Worm (Caenorhabditis elegans): ENCODE measurements around the gene C05B5.11.

Gene C05B5.11

DNA sequence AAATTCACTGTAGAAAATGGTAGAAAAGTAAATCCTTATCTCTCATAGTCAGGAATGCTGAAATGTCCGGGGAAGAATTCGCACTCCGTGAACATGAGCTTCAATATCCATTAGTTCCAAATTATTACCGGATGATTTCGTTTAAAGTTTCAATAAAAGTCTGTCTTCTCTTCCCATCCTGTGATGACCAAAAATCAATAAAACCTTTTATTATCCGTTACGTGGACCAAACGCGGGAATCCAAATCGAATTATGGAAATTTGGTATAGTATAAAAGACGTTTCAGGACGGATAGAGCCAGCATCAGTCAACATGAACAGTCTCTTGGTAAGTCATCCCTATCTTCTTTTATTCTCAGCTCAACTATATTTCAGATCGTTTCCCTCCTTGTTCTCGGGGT is at the start of gene C05B5.11:
C05B5.11 (plus strand) TSS at position 301 of the 400 bp plus-strand sequence.
- TF ChIP-seq tab-1 (GFP tag; IDR thresholded peaks at IDR 0.05) (no peak), T22C8.4 (GFP tag; IDR thresholded peaks at IDR 0.05) (no peak), flt-1 (GFP tag; IDR thresholded peaks at IDR 0.05) (no peak)

DNA sequence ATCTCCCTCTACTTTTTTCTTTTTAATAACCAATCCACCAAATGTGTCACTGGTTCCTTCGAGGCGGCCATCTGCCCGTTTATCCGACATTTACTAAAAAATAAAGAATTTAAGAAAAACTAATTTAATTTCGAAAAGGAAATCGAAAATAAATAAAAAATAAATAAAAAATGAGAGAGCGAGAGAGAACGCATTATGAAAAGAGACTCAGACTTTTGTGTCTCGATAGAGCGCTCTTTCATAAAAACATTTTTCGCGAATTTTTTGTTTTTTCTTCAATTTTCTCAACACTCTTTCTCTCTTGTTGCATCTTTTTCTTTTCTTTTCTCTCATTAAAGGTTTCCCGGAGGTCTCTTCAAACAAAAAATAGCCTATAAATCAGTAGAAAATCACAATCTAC is 48.2 kb upstream of the C05B5.11 start, which contains the start of gene mog-1:
mog-1 (minus strand) TSS at position 93 of the 400 bp plus-strand sequence.
- TF ChIP-seq cog-1 (tag; optimal IDR thresholded peaks at IDR 0.05) (no peak), T22C8.4 (GFP tag; IDR thresholded peaks at IDR 0.05) (no peak), klf-2 (GFP tag; conservative IDR thresholded peaks at IDR 0.05) (no peak), med-1 (GFP tag; optimal IDR thresholded peaks at IDR 0.05; ENCODE audit: insufficient read depth) (no peak), ztf-29 (GFP tag; IDR thresholded peaks at IDR 0.05) (no peak), flt-1 (GFP tag; IDR thresholded peaks at IDR 0.05) (no peak), ztf-23 (GFP tag; IDR thresholded peaks at IDR 0.05) (no peak), ref-1 (GFP tag; conservative IDR thresholded peaks at IDR 0.05) (no peak), tab-1 (GFP tag; IDR thresholded peaks at IDR 0.05) (no peak)

DNA sequence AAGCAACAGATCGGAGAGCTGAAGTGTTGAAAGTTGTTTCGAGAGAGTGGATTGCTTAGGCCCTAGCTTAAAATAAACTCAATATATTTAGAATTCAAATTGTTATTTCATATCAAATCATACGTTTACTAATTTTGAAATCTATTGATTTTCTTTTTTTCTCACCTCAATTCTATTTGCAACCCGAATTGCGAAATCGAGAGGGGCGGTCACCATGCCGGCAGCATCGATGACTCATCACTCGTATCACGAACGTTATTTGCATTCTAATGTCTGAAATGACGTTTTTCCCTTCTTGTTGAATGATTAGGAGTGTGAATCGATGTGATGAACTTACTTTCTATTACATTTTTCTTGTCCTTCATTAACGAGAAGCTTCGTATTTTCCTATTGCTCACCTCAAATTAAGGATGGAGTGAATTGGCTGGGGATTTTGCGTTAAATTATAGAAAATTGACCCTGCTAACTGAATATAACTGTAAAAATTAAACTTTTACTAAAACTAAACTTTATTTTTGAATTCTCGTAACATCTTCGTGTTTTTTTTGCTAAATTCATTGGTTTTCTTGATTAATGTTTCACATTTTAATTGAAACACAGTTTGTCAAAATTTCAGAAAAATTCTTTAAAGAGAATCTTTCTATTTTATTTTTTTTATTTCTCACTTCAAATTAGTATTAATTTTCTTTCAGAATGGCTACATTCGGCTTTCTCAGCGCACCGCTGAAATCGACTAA is 47.5 kb upstream of the C05B5.11 start, which contains the start of gene alx-1:
alx-1 (plus strand) TSS at position 687 of the 737 bp plus-strand sequence.
- TF ChIP-seq med-1 (GFP tag; optimal IDR thresholded peaks at IDR 0.05; ENCODE audit: insufficient read depth) = no peak

DNA sequence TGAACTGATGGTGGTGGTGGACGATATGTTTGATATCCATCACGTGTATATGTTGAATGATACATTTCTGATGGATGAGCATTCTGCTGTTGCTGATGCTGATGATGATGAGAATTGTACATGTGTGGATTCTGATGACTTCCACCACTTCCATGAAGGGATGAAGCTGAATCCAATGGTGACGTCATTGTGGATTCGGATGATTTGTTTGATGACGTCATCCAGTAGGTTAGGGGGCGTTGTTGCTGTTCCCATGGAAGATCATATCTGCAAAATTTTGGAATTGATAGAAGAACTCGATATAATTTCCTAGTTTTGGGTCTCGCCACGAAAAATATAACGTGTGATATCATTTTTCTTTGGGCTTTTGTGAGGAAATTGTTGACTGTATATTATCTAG is 40.9 kb upstream of the C05B5.11 start:
- TF ChIP-seq ref-1 (GFP tag; conservative IDR thresholded peaks at IDR 0.05) (no peak), ztf-29 (GFP tag; IDR thresholded peaks at IDR 0.05) (no peak), ztf-23 (GFP tag; IDR thresholded peaks at IDR 0.05) (no peak), klf-2 (GFP tag; conservative IDR thresholded peaks at IDR 0.05) (no peak), med-1 (GFP tag; optimal IDR thresholded peaks at IDR 0.05; ENCODE audit: insufficient read depth) (no peak), flt-1 (GFP tag; IDR thresholded peaks at IDR 0.05) (no peak), cog-1 (tag; optimal IDR thresholded peaks at IDR 0.05) (no peak), T22C8.4 (GFP tag; IDR thresholded peaks at IDR 0.05) (no peak), tab-1 (GFP tag; IDR thresholded peaks at IDR 0.05) (no peak)

DNA sequence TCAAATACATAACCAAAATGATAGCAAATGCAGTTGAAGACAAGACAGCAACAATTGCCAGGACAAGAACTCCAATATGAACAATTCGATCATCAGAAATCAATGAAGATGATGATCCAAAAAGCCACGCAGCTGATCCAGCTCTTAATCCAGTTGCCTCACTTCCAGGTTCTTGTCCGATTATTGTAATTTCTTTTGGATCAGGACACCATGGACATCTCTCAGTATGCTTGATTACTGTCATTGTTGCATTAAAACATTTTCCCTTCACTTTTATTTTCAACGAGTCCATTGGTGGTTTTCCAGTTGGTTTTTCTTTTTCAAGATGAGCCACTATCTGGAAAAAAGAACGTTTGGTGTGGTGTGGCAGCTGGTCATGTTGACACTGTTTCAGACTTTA is 39.9 kb upstream of the C05B5.11 start:
- no peak for TF ChIP-seq ztf-29 (GFP tag; IDR thresholded peaks at IDR 0.05)
- no peak for TF ChIP-seq cog-1 (tag; optimal IDR thresholded peaks at IDR 0.05)
- TF ChIP-seq tab-1 (GFP tag; IDR thresholded peaks at IDR 0.05) = no peak
- TF ChIP-seq ztf-23 (GFP tag; IDR thresholded peaks at IDR 0.05) = no peak
- TF ChIP-seq T22C8.4 (GFP tag; IDR thresholded peaks at IDR 0.05) = no peak
- no peak for TF ChIP-seq klf-2 (GFP tag; conservative IDR thresholded peaks at IDR 0.05)
- TF ChIP-seq med-1 (GFP tag; optimal IDR thresholded peaks at IDR 0.05; ENCODE audit: insufficient read depth) = no peak
- TF ChIP-seq flt-1 (GFP tag; IDR thresholded peaks at IDR 0.05) = no peak
- TF ChIP-seq ref-1 (GFP tag; conservative IDR thresholded peaks at IDR 0.05) = no peak

DNA sequence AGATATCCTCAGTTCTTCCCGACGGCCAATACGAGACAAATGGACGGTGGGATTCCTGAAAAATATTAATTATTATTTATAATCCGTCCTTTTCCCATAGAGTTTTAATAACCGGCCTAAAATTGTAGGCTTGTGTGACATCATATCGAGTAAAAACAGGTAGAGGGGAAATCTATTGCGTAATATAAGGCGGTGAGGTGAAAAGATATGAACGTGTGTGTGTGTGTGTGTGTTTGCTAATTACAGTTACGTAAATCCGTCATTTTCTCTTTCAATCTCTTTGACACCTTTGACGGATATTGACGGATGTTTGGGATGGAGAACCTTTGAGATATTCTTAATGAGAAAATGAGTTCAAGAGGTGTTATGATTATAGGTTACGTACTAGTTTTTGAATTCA is 38.9 kb upstream of the C05B5.11 start:
- 0 out of 2 replicates have a peak, but pooled peaks have one; percentile 36 for TF ChIP-seq ref-1 (GFP tag; conservative IDR thresholded peaks at IDR 0.05)
- TF ChIP-seq tab-1 (GFP tag; IDR thresholded peaks at IDR 0.05) = no peak

DNA sequence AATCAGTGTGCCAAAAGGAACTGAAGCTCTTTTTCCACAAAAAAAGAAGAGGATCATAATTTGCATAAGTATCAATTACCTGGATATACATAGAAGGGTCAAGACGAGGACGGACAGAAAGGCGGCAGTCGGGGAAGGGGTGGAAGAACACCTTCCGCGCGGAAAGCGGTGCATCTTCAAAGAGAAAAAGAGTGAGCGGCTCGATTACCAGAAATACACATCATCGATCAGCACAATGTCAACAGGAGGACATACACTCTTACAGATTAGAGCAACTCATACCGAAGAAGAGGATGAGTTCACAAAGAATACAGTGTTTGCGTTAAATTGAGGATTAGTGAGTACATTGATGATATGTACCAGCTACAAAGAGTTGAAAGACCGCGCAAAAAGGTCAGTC is 34.9 kb upstream of the C05B5.11 start:
- TF ChIP-seq med-1 (GFP tag; optimal IDR thresholded peaks at IDR 0.05; ENCODE audit: insufficient read depth) (no peak), cog-1 (tag; optimal IDR thresholded peaks at IDR 0.05) (no peak)

DNA sequence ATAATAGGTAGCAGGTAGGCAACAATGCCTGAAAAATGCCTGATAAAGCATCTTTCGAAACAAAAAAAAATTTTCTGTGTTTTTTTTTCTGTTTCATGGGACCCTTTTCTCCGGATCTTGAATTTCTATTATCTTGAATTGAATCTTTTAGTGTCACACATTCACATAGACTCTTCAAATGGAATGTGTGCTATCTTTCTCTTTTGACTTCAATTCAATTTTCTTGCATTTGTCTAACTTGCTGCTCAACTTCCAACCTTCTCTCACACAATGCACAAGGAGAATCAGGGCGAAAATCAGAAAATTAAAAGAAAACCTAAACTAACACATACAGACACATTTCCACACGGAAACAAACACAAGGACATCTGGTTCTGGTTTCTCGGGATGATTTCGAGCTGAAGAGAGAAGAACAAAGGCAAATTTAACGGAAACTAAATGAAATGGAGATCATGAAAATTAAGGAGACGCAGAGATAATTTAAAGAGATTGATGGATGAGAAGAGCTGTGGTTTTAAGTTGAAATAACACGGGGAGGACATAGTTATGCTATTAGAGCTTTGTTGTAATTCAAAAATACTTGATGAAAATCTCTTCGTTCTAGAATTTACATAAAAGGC is 32.0 kb upstream of the C05B5.11 start:
- no peak for TF ChIP-seq ref-1 (GFP tag; conservative IDR thresholded peaks at IDR 0.05)
- no peak for TF ChIP-seq tab-1 (GFP tag; IDR thresholded peaks at IDR 0.05)
- TF ChIP-seq flt-1 (GFP tag; IDR thresholded peaks at IDR 0.05) = no peak
- no peak for TF ChIP-seq T22C8.4 (GFP tag; IDR thresholded peaks at IDR 0.05)
- no peak for TF ChIP-seq ztf-23 (GFP tag; IDR thresholded peaks at IDR 0.05)
- no peak for TF ChIP-seq klf-2 (GFP tag; conservative IDR thresholded peaks at IDR 0.05)
- TF ChIP-seq ztf-29 (GFP tag; IDR thresholded peaks at IDR 0.05) = no peak
- no peak for TF ChIP-seq med-1 (GFP tag; optimal IDR thresholded peaks at IDR 0.05; ENCODE audit: insufficient read depth)
- TF ChIP-seq cog-1 (tag; optimal IDR thresholded peaks at IDR 0.05) = no peak

DNA sequence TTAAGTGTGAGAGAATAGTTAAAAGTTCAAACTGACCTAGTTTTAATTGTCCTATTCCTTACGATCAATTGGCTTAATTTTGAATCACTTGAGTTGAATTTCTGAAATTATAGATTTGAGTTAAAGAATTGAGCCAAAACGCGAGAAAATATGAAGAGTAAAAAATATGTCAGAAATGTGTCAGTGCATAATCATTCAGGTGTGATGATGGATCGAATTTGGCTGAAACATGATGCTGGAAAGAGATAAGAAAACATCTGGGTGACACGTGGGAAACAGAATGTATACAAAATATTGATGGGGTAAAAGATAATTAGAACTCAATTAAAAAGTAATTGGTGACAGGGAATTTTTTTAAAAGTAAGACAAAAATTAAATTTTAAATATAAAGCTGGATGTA is 30.5 kb upstream of the C05B5.11 start, which contains the start of gene R10E12.2:
R10E12.2 (minus strand) TSS at position 101 of the 400 bp plus-strand sequence.
- no peak for TF ChIP-seq klf-2 (GFP tag; conservative IDR thresholded peaks at IDR 0.05)
- TF ChIP-seq flt-1 (GFP tag; IDR thresholded peaks at IDR 0.05) = no peak
- no peak for TF ChIP-seq cog-1 (tag; optimal IDR thresholded peaks at IDR 0.05)
- TF ChIP-seq med-1 (GFP tag; optimal IDR thresholded peaks at IDR 0.05; ENCODE audit: insufficient read depth) = no peak
- no peak for TF ChIP-seq T22C8.4 (GFP tag; IDR thresholded peaks at IDR 0.05)
- TF ChIP-seq tab-1 (GFP tag; IDR thresholded peaks at IDR 0.05) = no peak
- TF ChIP-seq ztf-23 (GFP tag; IDR thresholded peaks at IDR 0.05) = no peak
- TF ChIP-seq ref-1 (GFP tag; conservative IDR thresholded peaks at IDR 0.05) = no peak
- no peak for TF ChIP-seq ztf-29 (GFP tag; IDR thresholded peaks at IDR 0.05)

DNA sequence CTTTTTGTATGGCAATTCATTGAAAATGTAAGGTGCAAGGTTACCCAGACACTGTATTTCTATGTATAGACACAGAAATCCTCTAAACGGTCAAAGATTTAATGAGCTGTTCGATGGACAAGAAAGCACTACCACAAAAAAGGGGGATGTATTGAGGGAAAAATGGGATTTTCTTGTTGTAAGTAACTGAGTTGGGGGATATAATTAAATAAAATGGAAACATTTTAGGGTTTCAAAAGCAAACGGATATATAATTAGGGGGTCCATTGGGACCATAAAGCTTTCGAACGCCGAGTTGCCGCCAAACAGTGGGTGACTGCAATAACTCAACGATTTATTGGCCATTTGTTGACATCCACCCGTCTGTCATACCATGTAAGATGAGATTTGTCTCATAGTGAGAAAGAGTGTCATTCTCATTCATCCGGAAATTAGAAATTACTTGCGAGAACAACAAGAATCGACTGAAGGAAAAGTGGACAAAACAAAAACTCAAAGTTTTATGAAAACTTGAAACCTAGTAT is 22.1 kb upstream of the C05B5.11 start:
- TF ChIP-seq tab-1 (GFP tag; IDR thresholded peaks at IDR 0.05) (no peak), ref-1 (GFP tag; conservative IDR thresholded peaks at IDR 0.05) (no peak), ztf-29 (GFP tag; IDR thresholded peaks at IDR 0.05) (no peak), klf-2 (GFP tag; conservative IDR thresholded peaks at IDR 0.05) (no peak), flt-1 (GFP tag; IDR thresholded peaks at IDR 0.05) (no peak), med-1 (GFP tag; optimal IDR thresholded peaks at IDR 0.05; ENCODE audit: insufficient read depth) (no peak)
